Worm (Caenorhabditis elegans) whole organism, midembryonic: ENCODE measurements around the gene F38A6.4.

Experiments
- T22C8.4 ChIP-seq: fragments of 200-800 bp; sonication (Bioruptor generic); IDR thresholded peaks from 2 replicates; pipeline ENCODE4 v1.3.6; 2022; ENCODE audit warnings: missing genetic modification characterization, missing compliant biosample characterization
- cog-1 ChIP-seq: sonication (generic microtip); optimal IDR thresholded peaks from 2 replicates; lab custom pipeline; 2016; ENCODE audit warnings: missing genetic modification characterization, missing compliant biosample characterization
- flt-1 ChIP-seq: fragments of 200-800 bp; sonication (Bioruptor generic); IDR thresholded peaks from 2 replicates; pipeline ENCODE4 v1.3.6; 2022; ENCODE audit warnings: missing genetic modification characterization, missing compliant biosample characterization
- klf-2 ChIP-seq: fragments of 200-800 bp; sonication (Bioruptor generic); conservative IDR thresholded peaks from 2 replicates; pipeline ENCODE4 v1.3.6; 2022; ENCODE audit warnings: missing genetic modification reagents, missing genetic modification characterization, missing compliant biosample characterization
- med-1 ChIP-seq: sonication (generic microtip); optimal IDR thresholded peaks from 2 replicates; lab custom pipeline; 2017; ENCODE audit warnings: missing genetic modification characterization, mild to moderate bottlenecking, missing compliant biosample characterization, antibody characterized with exemption, missing genetic modification reagents; ENCODE audit not compliant: insufficient read depth
- ref-1 ChIP-seq: fragments of 200-800 bp; sonication (Bioruptor generic); conservative IDR thresholded peaks from 2 replicates; pipeline ENCODE4 v1.3.6; 2022; ENCODE audit warnings: missing genetic modification reagents, missing genetic modification characterization, missing compliant biosample characterization
- tab-1 ChIP-seq: fragments of 200-800 bp; sonication (Bioruptor generic); IDR thresholded peaks from 2 replicates; pipeline ENCODE4 v1.3.6; 2022; ENCODE audit warnings: missing genetic modification characterization, missing compliant biosample characterization
- ztf-23 ChIP-seq: fragments of 200-800 bp; sonication (Bioruptor generic); IDR thresholded peaks from 2 replicates; pipeline ENCODE4 v1.3.6; 2022; ENCODE audit warnings: missing genetic modification reagents, missing genetic modification characterization, missing compliant biosample characterization
- ztf-29 ChIP-seq: fragments of 200-800 bp; sonication (Bioruptor generic); IDR thresholded peaks from 2 replicates; pipeline ENCODE4 v1.3.6; 2022; ENCODE audit warnings: missing genetic modification reagents, missing genetic modification characterization, missing compliant biosample characterization

F38A6.4 gene

DNA sequence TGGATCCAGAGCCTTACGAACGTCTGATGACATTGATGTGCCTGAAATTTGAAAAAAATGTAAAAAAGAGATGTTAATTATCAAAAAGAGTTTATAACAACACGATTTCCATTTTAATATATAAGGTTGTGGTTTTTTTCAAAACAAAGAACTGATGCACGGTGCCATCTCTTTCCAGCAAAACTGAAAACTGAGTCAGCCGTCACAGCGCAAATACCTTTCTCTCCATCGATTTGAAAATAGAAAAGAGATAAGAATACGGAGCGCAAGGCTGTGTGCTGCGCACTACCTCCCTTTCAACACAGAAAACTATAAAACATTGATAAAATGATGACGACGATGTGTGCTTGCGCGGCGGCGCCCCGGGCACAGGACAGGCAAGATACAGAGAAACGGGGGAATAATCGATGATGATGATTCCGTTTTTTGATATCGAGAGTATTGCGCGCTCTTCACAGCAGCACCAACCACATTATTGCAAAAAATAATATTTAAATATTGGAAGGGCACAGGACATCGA, 17.3 kb upstream of the F38A6.4 start, which contains the start of gene Y44A6D.3:
Y44A6D.3 (minus strand) TSS at position 51 of the 520 bp plus-strand sequence.
- no peak for TF ChIP-seq ref-1 (GFP tag; lab: Robert Waterston, UW)
- no peak for TF ChIP-seq T22C8.4 (GFP tag; lab: Robert Waterston, UW)
- TF ChIP-seq klf-2 (GFP tag; lab: Robert Waterston, UW): no peak
- TF ChIP-seq tab-1: no peak
- no peak for TF ChIP-seq ztf-29 (GFP tag; lab: Robert Waterston, UW)
- no peak for TF ChIP-seq ztf-23 (GFP tag; lab: Robert Waterston, UW)
- no peak for TF ChIP-seq cog-1 (tag; lab: Kevin White, UChicago)
- no peak for TF ChIP-seq med-1
- no peak for TF ChIP-seq flt-1 (GFP tag; lab: Robert Waterston, UW)

DNA sequence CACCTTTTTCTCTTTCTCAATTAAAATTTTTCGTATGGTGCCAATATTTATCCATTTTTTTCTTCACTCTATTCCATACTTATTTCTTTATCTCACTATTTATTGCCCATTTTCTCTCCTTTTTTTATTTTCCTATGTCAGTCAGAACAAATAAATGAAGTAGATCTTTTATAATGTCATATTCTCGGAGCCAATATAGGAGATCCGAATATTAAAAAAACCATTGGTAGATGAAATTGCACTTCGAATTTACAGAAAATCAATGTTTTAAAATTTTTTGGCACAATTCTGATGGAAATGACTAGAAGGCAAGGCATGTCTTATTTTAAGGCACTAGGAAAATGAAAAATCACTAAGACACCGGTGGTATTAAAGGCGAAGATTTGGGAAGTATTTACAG, 15.4 kb upstream of the F38A6.4 start:
- TF ChIP-seq ztf-29 (GFP tag; lab: Robert Waterston, UW) (no peak), flt-1 (GFP tag; lab: Robert Waterston, UW) (no peak), ref-1 (GFP tag; lab: Robert Waterston, UW) (no peak), med-1 (no peak), ztf-23 (GFP tag; lab: Robert Waterston, UW) (no peak)

DNA sequence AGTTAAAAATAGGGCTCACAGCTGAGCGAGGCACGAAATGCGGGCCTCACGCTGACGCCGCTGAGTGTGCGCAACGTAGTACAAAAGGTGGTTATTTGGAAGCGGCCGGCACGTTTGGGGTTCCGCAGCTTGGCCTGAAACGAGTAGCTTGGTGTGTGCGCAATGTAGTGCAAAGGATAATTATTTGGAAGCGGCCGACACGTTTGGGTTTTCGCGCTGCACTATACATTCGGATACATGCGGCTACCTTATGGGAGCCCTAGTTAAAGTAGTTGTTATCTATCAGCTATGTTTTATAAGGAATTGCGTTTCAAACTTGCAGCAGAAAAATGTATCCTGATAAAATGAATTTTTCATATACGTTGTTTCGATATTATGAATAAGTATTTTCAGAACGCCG, 14.8 kb upstream of the F38A6.4 start, which contains the start of gene Y44A6D.1:
Y44A6D.1 (minus strand) TSS at position 23 of the 400 bp plus-strand sequence.
- no peak for TF ChIP-seq klf-2 (GFP tag; lab: Robert Waterston, UW)
- no peak for TF ChIP-seq ztf-29 (GFP tag; lab: Robert Waterston, UW)
- no peak for TF ChIP-seq flt-1 (GFP tag; lab: Robert Waterston, UW)
- TF ChIP-seq ztf-23 (GFP tag; lab: Robert Waterston, UW): no peak
- no peak for TF ChIP-seq med-1
- no peak for TF ChIP-seq tab-1
- TF ChIP-seq T22C8.4 (GFP tag; lab: Robert Waterston, UW): no peak
- no peak for TF ChIP-seq cog-1 (tag; lab: Kevin White, UChicago)
- no peak for TF ChIP-seq ref-1 (GFP tag; lab: Robert Waterston, UW)

DNA sequence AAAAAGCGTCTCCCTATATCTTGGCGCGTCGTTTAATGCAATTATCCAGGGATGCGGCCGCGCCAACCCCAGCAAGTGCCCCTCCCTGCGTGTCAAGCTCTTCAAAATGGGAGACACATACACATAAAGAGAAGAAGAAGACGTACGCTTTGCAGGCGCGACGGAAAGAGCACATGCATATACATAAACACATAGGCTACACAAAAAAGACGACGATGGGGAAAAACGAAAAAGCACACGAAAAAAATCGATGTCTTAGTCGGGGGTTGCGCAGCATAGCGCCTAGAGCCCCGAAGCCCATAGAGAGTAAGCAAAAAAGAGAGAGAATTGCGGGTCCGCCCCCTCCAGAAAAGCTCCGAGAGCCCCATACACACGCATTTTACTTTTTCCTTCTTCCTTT, 13.9 kb upstream of the F38A6.4 start, which contains the start of gene tpan-1:
tpan-1 (plus strand) TSS at position 398 of the 400 bp plus-strand sequence.
- TF ChIP-seq tab-1 (no peak), ztf-29 (GFP tag; lab: Robert Waterston, UW) (no peak), flt-1 (GFP tag; lab: Robert Waterston, UW) (no peak), med-1 (no peak), ztf-23 (GFP tag; lab: Robert Waterston, UW) (no peak), klf-2 (GFP tag; lab: Robert Waterston, UW) (no peak), T22C8.4 (GFP tag; lab: Robert Waterston, UW) (no peak), cog-1 (tag; lab: Kevin White, UChicago) (no peak), ref-1 (GFP tag; lab: Robert Waterston, UW) (no peak)

DNA sequence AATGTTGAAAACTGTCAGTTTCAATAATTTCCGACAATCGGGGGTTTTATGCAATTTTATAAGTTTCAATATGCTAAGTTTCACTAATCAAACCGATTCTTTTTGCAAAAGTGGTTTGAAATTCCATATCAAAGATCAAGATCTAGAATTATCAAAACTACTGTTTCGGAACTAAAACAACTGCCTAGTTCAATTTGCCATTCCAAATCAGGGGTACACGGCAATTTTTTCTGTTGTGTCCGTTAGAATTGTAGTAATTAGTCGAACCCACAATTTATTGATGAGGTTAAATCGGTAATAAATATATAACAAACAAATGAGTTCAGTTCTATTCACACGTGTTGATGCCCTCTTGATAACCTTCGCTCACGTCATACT, 10.7 kb upstream of the F38A6.4 start:
- TF ChIP-seq ref-1 (GFP tag; lab: Robert Waterston, UW) (no peak), tab-1 (no peak), cog-1 (tag; lab: Kevin White, UChicago) (no peak), klf-2 (GFP tag; lab: Robert Waterston, UW) (no peak), ztf-29 (GFP tag; lab: Robert Waterston, UW) (no peak), flt-1 (GFP tag; lab: Robert Waterston, UW) (no peak), T22C8.4 (GFP tag; lab: Robert Waterston, UW) (no peak), ztf-23 (GFP tag; lab: Robert Waterston, UW) (no peak), med-1 (no peak)

DNA sequence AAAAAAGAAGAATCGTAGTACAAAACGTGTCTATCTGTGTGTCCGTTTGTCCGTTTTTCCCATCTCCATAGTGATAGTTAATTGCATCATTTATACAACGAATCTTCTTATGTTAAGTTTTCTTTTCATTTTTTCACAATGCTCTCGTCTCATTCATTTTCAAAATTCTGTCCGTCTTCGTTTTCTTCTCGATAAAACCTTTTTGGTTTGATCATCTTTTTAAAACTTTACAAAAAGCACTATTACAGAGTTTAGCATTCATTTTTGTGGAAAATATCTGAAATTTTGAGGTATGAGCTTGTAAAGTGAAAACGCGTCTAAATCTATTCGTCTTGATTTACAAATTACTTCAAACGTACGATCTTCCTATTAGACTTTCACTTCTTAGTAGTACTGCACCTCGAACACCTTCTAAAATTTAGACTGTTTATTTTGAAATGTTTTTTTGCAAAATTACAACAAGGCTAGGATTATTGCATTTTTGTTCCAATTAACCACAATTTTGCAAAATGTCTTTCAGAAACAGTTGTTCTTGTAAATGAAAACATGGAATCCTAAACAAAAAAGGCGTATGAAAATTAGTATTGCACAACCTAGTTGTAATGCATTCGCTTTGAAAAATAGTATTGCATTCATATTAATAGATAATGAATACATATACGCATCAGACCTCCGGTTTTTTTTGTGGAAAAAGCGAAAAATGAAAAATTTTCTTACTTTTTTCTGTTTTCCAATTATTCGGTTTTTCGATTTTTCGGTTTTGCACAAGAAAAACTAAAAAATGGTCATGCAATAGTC, 10.1 kb upstream of the F38A6.4 start:
- TF ChIP-seq ztf-23 (GFP tag; lab: Robert Waterston, UW): no peak
- no peak for TF ChIP-seq med-1
- no peak for TF ChIP-seq T22C8.4 (GFP tag; lab: Robert Waterston, UW)
- TF ChIP-seq ref-1 (GFP tag; lab: Robert Waterston, UW): no peak
- TF ChIP-seq flt-1 (GFP tag; lab: Robert Waterston, UW): no peak
- no peak for TF ChIP-seq tab-1
- TF ChIP-seq ztf-29 (GFP tag; lab: Robert Waterston, UW): no peak
- no peak for TF ChIP-seq klf-2 (GFP tag; lab: Robert Waterston, UW)
- TF ChIP-seq cog-1 (tag; lab: Kevin White, UChicago): no peak

DNA sequence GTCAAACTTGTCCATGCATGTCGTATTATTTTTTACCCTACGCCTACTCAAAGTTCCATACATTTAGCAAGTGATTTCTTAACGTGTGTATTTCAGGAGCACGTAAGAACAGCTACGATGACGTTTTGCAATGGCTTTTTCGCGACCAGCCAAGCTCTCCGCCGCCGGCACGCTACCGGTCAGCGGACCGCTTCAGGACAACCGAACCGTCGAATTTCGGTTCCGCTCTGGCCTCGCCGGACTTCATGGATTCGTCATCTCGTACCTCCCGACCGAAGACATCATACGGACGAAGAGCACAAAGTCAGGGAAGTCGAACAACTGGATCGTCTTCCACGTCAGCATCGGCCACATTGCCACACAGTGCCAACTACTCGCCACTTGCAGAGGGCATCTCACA, 8.5 kb upstream of the F38A6.4 start:
- TF ChIP-seq cog-1 (tag; lab: Kevin White, UChicago): no peak
- TF ChIP-seq T22C8.4 (GFP tag; lab: Robert Waterston, UW): no peak
- TF ChIP-seq ztf-23 (GFP tag; lab: Robert Waterston, UW): no peak
- no peak for TF ChIP-seq ref-1 (GFP tag; lab: Robert Waterston, UW)
- TF ChIP-seq ztf-29 (GFP tag; lab: Robert Waterston, UW): no peak
- TF ChIP-seq tab-1: no peak
- TF ChIP-seq flt-1 (GFP tag; lab: Robert Waterston, UW): no peak
- TF ChIP-seq med-1: no peak
- no peak for TF ChIP-seq klf-2 (GFP tag; lab: Robert Waterston, UW)

DNA sequence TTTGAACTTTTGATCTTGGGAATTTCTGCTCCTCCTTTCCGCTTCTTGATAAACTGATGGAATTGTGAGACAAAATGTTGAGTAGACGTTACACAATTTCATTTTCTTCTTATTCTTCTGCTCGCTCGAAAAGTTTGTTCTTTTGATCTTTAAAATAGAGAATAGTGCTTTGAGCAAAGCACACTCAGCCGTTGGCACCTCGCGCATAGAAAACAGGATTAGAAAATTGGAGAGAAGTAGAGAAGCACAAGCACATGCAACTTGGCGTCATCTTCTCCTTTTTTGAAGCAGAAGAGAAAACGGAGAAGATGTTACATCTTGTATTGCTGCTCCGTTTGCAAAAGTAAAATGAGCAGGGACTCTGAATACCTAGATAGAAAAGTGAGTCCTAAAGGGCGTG, 7.0 kb upstream of the F38A6.4 start:
- no peak for TF ChIP-seq flt-1 (GFP tag; lab: Robert Waterston, UW)
- no peak for TF ChIP-seq ref-1 (GFP tag; lab: Robert Waterston, UW)
- TF ChIP-seq T22C8.4 (GFP tag; lab: Robert Waterston, UW): no peak
- no peak for TF ChIP-seq ztf-29 (GFP tag; lab: Robert Waterston, UW)
- TF ChIP-seq tab-1: no peak
- no peak for TF ChIP-seq med-1
- no peak for TF ChIP-seq cog-1 (tag; lab: Kevin White, UChicago)
- no peak for TF ChIP-seq klf-2 (GFP tag; lab: Robert Waterston, UW)
- no peak for TF ChIP-seq ztf-23 (GFP tag; lab: Robert Waterston, UW)
